Fruit fly (Drosophila melanogaster): ENCODE measurements around the gene CG13933.

Gene CG13933

dm6 chr3L:1774713-1775648 is at the start of gene CG13933, which contains the start of gene PolD2 (continued):
- TF ChIP-seq CG1792 (GFP tag; optimal IDR thresholded peaks at IDR 0.05) (no peak), HmgD (GFP tag; optimal IDR thresholded peaks at IDR 0.05) (peak; percentile 29), CG13123 (GFP tag; optimal IDR thresholded peaks at IDR 0.05) (peak; percentile 94), CG32532 (GFP tag; IDR thresholded peaks at IDR 0.05) (peak; percentile 99), repo (GFP tag; optimal IDR thresholded peaks at IDR 0.05) (no peak), Gug (GFP tag; IDR thresholded peaks at IDR 0.05) (peak; percentile 67; the same call in 2 of the 4 replicates), BEAF-32 (GFP tag; optimal IDR thresholded peaks at IDR 0.05) (peak; percentile 51), stwl (tag; optimal IDR thresholded peaks at IDR 0.05) (no peak), D19A (tag; optimal IDR thresholded peaks at IDR 0.05) (no peak), Rx (GFP tag; IDR thresholded peaks at IDR 0.05) (peak; percentile 96), peb (GFP tag; IDR thresholded peaks at IDR 0.05) (peak; percentile 94), cg (GFP tag; optimal IDR thresholded peaks at IDR 0.05) (no peak), CG31224 (GFP tag; IDR thresholded peaks at IDR 0.05) (peak; percentile 91), schlank (tag; optimal IDR thresholded peaks at IDR 0.05) (peak; percentile 83), chn (GFP tag; optimal IDR thresholded peaks at IDR 0.05) (peak; percentile 86), sug (tag; optimal IDR thresholded peaks at IDR 0.05) (peak; percentile 95), trem (tag; optimal IDR thresholded peaks at IDR 0.05) (peak; percentile 88), CG17385 (GFP tag; optimal IDR thresholded peaks at IDR 0.05) (peak; percentile 98), insv (GFP tag; optimal IDR thresholded peaks at IDR 0.05) (peak in 1 of 2 experiments; percentile 67), CG11085 (GFP tag; IDR thresholded peaks at IDR 0.05) (peak; percentile 96), CG11696 (GFP tag; IDR thresholded peaks at IDR 0.05) (peak; percentile 75), yki (optimal IDR thresholded peaks at IDR 0.05) (no peak), Dad (GFP tag; optimal IDR thresholded peaks at IDR 0.05) (no peak), HLH3B (GFP tag; IDR thresholded peaks at IDR 0.05) (peak; percentile 97), Eip74EF (GFP tag; optimal IDR thresholded peaks at IDR 0.05) (peak in 1 of 2 experiments; percentile 97), Doc3 (GFP tag; IDR thresholded peaks at IDR 0.05; ENCODE audit: partially characterized antibody) (peak; percentile 77), Bteb2 (GFP tag; optimal IDR thresholded peaks at IDR 0.05) (peak; percentile 73), PHDP (tag; optimal IDR thresholded peaks at IDR 0.05) (peak; percentile 99), Oli (tag; optimal IDR thresholded peaks at IDR 0.05) (peak; percentile 99), CG10462 (GFP tag; optimal IDR thresholded peaks at IDR 0.05) (peak; percentile 92), Atf-2 (GFP tag; optimal IDR thresholded peaks at IDR 0.05) (peak; percentile 84), da (GFP tag; optimal IDR thresholded peaks at IDR 0.05) (no peak), CG6254 (GFP tag; optimal IDR thresholded peaks at IDR 0.05) (peak; percentile 45), bsh (GFP tag; optimal IDR thresholded peaks at IDR 0.05) (peak in 1 of 2 experiments; percentile 100), CG3847 (GFP tag; IDR thresholded peaks at IDR 0.05) (peak; percentile 98), CG10209 (GFP tag; optimal IDR thresholded peaks at IDR 0.05) (peak; percentile 97), CG8765 (GFP tag; IDR thresholded peaks at IDR 0.05) (peak; percentile 90), her (GFP tag; optimal IDR thresholded peaks at IDR 0.05) (peak; percentile 69), knrl (GFP tag; IDR thresholded peaks at IDR 0.05; ENCODE audit: partially characterized antibody) (peak; percentile 59; the same call in 2 of the 3 replicates), CG18764 (GFP tag; optimal IDR thresholded peaks at IDR 0.05) (no peak), CG17612 (GFP tag; IDR thresholded peaks at IDR 0.05) (peak; percentile 95), esg (GFP tag; conservative IDR thresholded peaks at IDR 0.05) (peak; percentile 98), E2f2 (GFP tag; IDR thresholded peaks at IDR 0.05) (peak; percentile 91), ewg (GFP tag; optimal IDR thresholded peaks at IDR 0.05) (peak; percentile 93), CG7745 (tag; optimal IDR thresholded peaks at IDR 0.05) (peak; percentile 92), ato (GFP tag; IDR thresholded peaks at IDR 0.05; ENCODE audit: partially characterized antibody) (no peak; the same call in 1 of the 2 replicates), Hsf (GFP tag; optimal IDR thresholded peaks at IDR 0.05) (peak; percentile 90), pum (GFP tag; optimal IDR thresholded peaks at IDR 0.05) (peak; percentile 65)
